Worm (Caenorhabditis elegans) whole organism, L2 larva: ENCODE measurements around the gene CD4.11.

ENCODE experiments used
- R02D3.7 ChIP-seq: fragments of 150-350 bp; optimal IDR thresholded peaks from 2 replicates; lab custom pipeline; 2014; ENCODE audit warnings: missing biosample characterization, missing genetic modification characterization
- ZK546.5 ChIP-seq: sonication (generic microtip); optimal IDR thresholded peaks from 2 replicates; lab custom pipeline; 2017; ENCODE audit warnings: missing biosample characterization, missing genetic modification characterization
- alr-1 ChIP-seq: fragments of 150-350 bp; optimal IDR thresholded peaks from 2 replicates; lab custom pipeline; 2014; ENCODE audit warnings: missing biosample characterization, missing genetic modification characterization
- ama-1 ChIP-seq: fragments of 150-350 bp; optimal IDR thresholded peaks from 2 replicates; lab custom pipeline; 2018; ENCODE audit warnings: inconsistent platforms
- blmp-1 ChIP-seq: sonication (generic microtip); optimal IDR thresholded peaks from 2 replicates; lab custom pipeline; 2017; ENCODE audit warnings: missing genetic modification characterization, mild to moderate bottlenecking, missing compliant biosample characterization, antibody characterized with exemption, moderate library complexity; ENCODE audit not compliant: insufficient read depth
- ceh-16 ChIP-seq: fragments of 150-350 bp; optimal IDR thresholded peaks from 2 replicates; lab custom pipeline; 2014; ENCODE audit warnings: missing biosample characterization, missing genetic modification characterization
- ceh-82 ChIP-seq: fragments of 150-350 bp; optimal IDR thresholded peaks from 2 replicates; lab custom pipeline; 2014; ENCODE audit warnings: missing biosample characterization, missing genetic modification characterization
- dmd-4 ChIP-seq: sonication (generic microtip); optimal IDR thresholded peaks from 2 replicates; lab custom pipeline; 2017; ENCODE audit warnings: missing biosample characterization, missing genetic modification characterization
- egl-27 ChIP-seq: sonication (generic microtip); optimal IDR thresholded peaks from 3 replicates; lab custom pipeline; 2017; ENCODE audit warnings: missing biosample characterization, missing genetic modification reagents, missing genetic modification characterization
- elt-1 ChIP-seq: fragments of 150-350 bp; optimal IDR thresholded peaks from 2 replicates; lab custom pipeline; 2014; ENCODE audit warnings: missing biosample characterization, missing genetic modification characterization
- elt-3 ChIP-seq: sonication (generic microtip); optimal IDR thresholded peaks from 2 replicates; lab custom pipeline; 2017; ENCODE audit warnings: missing biosample characterization, missing genetic modification characterization
- fos-1 ChIP-seq: fragments of 150-350 bp; optimal IDR thresholded peaks from 2 replicates; lab custom pipeline; 2014; ENCODE audit warnings: missing biosample characterization, missing genetic modification characterization
- lin-11 ChIP-seq: fragments of 150-350 bp; sonication (generic microtip); optimal IDR thresholded peaks from 2 replicates; lab custom pipeline; 2014; ENCODE audit warnings: missing biosample characterization, missing genetic modification characterization, inconsistent platforms, mixed read lengths
- lin-13 ChIP-seq: fragments of 150-350 bp; optimal IDR thresholded peaks from 2 replicates; lab custom pipeline; 2014; ENCODE audit warnings: missing biosample characterization, missing genetic modification reagents, missing genetic modification characterization
- mab-5 ChIP-seq: fragments of 150-350 bp; optimal IDR thresholded peaks from 2 replicates; lab custom pipeline; 2014; ENCODE audit warnings: missing biosample characterization, missing genetic modification characterization
- mdl-1 ChIP-seq, 2 experiments: fragments of 150-350 bp in 1 of 2; sonication (generic microtip) in 1 of 2; optimal IDR thresholded peaks; 2 replicates each; lab custom pipeline; 2017; ENCODE audit warnings: missing biosample characterization in 2 of 2, missing genetic modification characterization in 2 of 2
- nhr-11 ChIP-seq: fragments of 150-350 bp; optimal IDR thresholded peaks from 2 replicates; lab custom pipeline; 2014; ENCODE audit warnings: missing biosample characterization, missing genetic modification characterization
- nhr-12 ChIP-seq: fragments of 150-350 bp; optimal IDR thresholded peaks from 2 replicates; lab custom pipeline; 2014; ENCODE audit warnings: missing biosample characterization, missing genetic modification characterization
- nhr-21 ChIP-seq: fragments of 150-350 bp; optimal IDR thresholded peaks from 2 replicates; lab custom pipeline; 2014; ENCODE audit warnings: missing biosample characterization, missing genetic modification characterization
- nhr-23 ChIP-seq: fragments of 150-350 bp; optimal IDR thresholded peaks from 2 replicates; lab custom pipeline; 2014; ENCODE audit warnings: missing biosample characterization, missing genetic modification reagents, missing genetic modification characterization
- nhr-6 ChIP-seq: fragments of 150-350 bp; optimal IDR thresholded peaks from 2 replicates; lab custom pipeline; 2014; ENCODE audit warnings: missing biosample characterization, missing genetic modification characterization
- skn-1 ChIP-seq: sonication (generic microtip); optimal IDR thresholded peaks from 2 replicates; lab custom pipeline; 2017; ENCODE audit warnings: missing biosample characterization, missing genetic modification characterization
- sma-9 ChIP-seq, 2 experiments: fragments of 150-350 bp in 1 of 2; sonication (generic microtip) in 1 of 2; optimal IDR thresholded peaks; 2 replicates each; lab custom pipeline; 2014 to 2016; ENCODE audit warnings: missing genetic modification characterization in 2 of 2, mild to moderate bottlenecking in 1 of 2, missing biosample characterization in 1 of 2, missing compliant biosample characterization in 1 of 2, missing genetic modification reagents in 1 of 2, moderate library complexity in 1 of 2
- unc-39 ChIP-seq: fragments of 150-350 bp; optimal IDR thresholded peaks from 2 replicates; lab custom pipeline; 2014; ENCODE audit warnings: missing biosample characterization, missing genetic modification characterization
- unc-55 ChIP-seq: fragments of 150-350 bp; sonication (generic microtip); optimal IDR thresholded peaks from 3 replicates; lab custom pipeline; 2014; ENCODE audit warnings: missing biosample characterization, missing genetic modification reagents, missing genetic modification characterization
- zag-1 ChIP-seq: fragments of 150-350 bp; optimal IDR thresholded peaks from 2 replicates; lab custom pipeline; 2014; ENCODE audit warnings: missing biosample characterization, missing genetic modification characterization
- ztf-1 ChIP-seq: fragments of 200-800 bp; sonication (Bioruptor generic); conservative IDR thresholded peaks from 2 replicates; pipeline ENCODE4 v1.3.6; 2022; ENCODE audit warnings: missing genetic modification characterization, missing compliant biosample characterization
- ztf-11 ChIP-seq: sonication (generic microtip); optimal IDR thresholded peaks from 2 replicates; lab custom pipeline; 2017; ENCODE audit warnings: missing biosample characterization, missing genetic modification characterization

Gene CD4.11

DNA sequence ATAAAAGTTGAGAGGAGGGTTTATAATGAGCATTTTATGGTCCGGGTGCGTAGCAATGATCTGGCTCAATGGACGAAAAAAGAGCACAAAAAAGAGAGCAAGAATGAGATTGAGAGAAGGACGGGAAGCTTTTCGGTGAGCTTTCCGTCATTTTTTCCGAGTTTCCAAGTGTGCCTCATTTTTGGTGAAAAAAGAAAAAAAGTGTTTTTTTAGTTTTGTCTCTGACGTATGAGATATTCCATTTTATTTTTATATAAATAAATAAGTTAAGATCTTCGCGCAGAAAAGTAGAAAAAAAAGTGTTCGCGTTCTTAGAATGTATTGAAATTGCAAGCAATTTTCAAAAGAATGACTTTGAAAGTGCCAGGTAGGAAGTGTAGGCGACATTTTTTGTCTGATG lies 35.1 kb downstream of the CD4.11 start, which contains the start of gene memb-2:
Gene memb-2, minus strand, starts transcription at position 101 of the 400 bp plus-strand sequence.
- TF ChIP-seq skn-1 (no peak), nhr-11 (tag; lab: Kevin White, UChicago) (no peak), egl-27 (tag; lab: Kevin White, UChicago) (no peak), elt-3 (tag; lab: Kevin White, UChicago) (no peak), lin-13 (no peak), ama-1 (lab: Kevin White, UChicago) (no peak), zag-1 (tag; lab: Kevin White, UChicago) (no peak)

DNA sequence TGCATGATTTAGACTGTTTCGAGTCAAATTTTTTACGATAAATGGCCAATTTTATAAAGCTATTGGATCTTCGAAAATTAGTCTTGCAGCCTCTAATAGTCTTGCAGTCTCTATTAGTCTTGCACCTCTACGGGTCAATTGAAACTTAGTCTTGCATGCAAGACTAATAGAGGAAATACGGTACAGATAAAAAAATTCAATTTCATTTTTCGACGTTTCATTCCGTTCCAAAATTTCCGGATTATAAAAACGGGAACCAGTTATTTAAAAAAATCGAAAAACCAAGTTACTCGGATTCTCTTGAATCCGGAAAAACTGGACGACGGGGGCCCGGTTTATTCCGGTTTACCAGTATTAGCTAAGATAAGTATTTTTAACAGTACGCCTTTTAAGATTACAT lies 36.5 kb downstream of the CD4.11 start, which contains the start of gene M03E7.1:
Gene M03E7.1, plus strand, starts transcription at position 301 of the 400 bp plus-strand sequence.
- TF ChIP-seq lin-11 (tag; lab: Kevin White, UChicago) (no peak), unc-39 (no peak), ztf-11 (tag; lab: Kevin White, UChicago) (no peak), nhr-21 (tag; lab: Kevin White, UChicago) (no peak), elt-1 (tag; lab: Kevin White, UChicago) (no peak), nhr-6 (tag; lab: Kevin White, UChicago) (no peak), lin-13 (no peak), blmp-1 (tag; lab: Kevin White, UChicago) (no peak), nhr-11 (tag; lab: Kevin White, UChicago) (no peak), dmd-4 (tag; lab: Kevin White, UChicago) (no peak), ZK546.5 (tag; lab: Kevin White, UChicago) (no peak), alr-1 (tag; lab: Kevin White, UChicago) (no peak), ztf-1 (GFP tag; lab: Robert Waterston, UW) (no peak), nhr-12 (no peak), mdl-1 (tag; optimal IDR thresholded peaks at IDR 0.05; lab: Kevin White, UChicago) (no peak), ceh-82 (tag; lab: Kevin White, UChicago) (no peak), unc-55 (no peak), ceh-16 (tag; lab: Kevin White, UChicago) (no peak), nhr-23 (tag; lab: Kevin White, UChicago) (no peak), sma-9 (GFP tag; optimal IDR thresholded peaks at IDR 0.05; lab: Kevin White, UChicago) (no peak), sma-9 (tag; optimal IDR thresholded peaks at IDR 0.05; lab: Kevin White, UChicago) (no peak)

DNA sequence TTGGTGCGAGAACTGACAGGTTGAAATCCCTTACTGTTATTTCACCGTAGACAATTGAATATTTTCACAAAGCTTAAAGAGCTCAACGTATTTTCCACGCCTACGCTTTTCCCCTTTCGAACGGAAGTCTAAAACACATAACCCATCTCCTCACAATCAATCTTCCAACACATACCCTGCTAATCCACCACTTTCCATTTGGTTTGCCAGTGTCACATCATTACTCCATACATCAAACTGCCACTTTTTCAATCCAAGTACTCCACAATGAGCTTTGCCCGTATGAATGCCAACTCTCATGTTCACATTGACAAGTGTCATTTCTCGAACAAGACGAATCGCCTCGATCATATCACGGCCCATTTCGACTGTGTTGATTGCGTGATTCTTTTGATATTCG lies 43.1 kb downstream of the CD4.11 start:
- TF ChIP-seq mab-5 (tag; lab: Kevin White, UChicago) (peak; percentile 4), egl-27 (tag; lab: Kevin White, UChicago) (no peak), alr-1 (tag; lab: Kevin White, UChicago) (no peak), mdl-1 (tag; optimal IDR thresholded peaks at IDR 0.05; lab: Kevin White, UChicago) (no peak), nhr-11 (tag; lab: Kevin White, UChicago) (no peak)

DNA sequence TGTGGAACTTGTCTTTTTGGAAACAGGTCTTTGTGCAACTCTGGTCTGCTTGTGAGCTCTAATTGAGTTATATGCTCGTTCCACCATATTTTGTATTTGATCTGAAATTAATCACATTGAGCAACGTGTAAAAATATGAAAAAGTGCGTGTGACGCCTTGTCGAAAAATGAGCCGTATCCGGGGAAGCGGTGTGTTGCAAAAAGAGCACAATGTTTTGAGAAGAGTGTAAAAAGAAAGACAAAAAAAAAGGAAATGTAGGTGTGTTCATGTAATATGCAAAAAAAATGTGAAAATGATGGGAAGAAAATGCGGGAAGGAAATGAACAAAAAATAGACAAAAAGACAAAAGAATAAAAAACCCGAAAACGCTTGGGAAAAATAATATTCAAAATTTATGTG lies 45.9 kb downstream of the CD4.11 start, which contains the start of gene acy-4:
Gene acy-4, minus strand, starts transcription at position 101 of the 400 bp plus-strand sequence.
- TF ChIP-seq unc-55 (peak; percentile 9), ztf-1 (GFP tag; lab: Robert Waterston, UW) (no peak)
- TF ChIP-seq, all 48 proteins: peak for 1

DNA sequence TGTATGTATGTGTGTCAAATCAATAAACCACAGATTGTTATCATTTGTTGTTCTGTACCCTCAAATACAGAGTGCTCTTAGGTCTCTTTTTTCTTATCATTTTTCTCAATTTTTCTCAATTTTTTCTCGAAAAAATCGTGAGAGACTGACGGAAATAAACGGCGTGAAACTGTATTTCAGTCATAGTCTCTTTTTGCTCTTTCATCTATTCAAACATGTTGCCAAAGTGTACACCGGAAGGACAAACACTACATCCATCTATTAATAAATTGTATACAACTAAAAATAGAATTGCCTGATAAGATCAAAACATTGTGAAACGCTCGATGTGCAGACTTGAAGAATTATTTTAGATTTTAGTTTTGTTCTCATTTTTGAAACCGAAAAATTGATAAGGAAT lies 49.5 kb downstream of the CD4.11 start:
- TF ChIP-seq egl-27 (tag; lab: Kevin White, UChicago) (no peak), unc-55 (no peak), fos-1 (tag; lab: Kevin White, UChicago) (peak; percentile 27), R02D3.7 (tag; lab: Kevin White, UChicago) (no peak)
